Fruit fly (Drosophila melanogaster) whole organism, adult: ENCODE measurements around the gene CG10375.

Source experiments
- CG11617 ChIP-seq: fragments of 200-800 bp; sonication (Bioruptor generic); optimal IDR thresholded peaks from 2 replicates; lab custom pipeline; 2017; ENCODE audit warnings: mild to moderate bottlenecking, missing biosample characterization, missing genetic modification reagents, missing genetic modification characterization
- CG12768 ChIP-seq: fragments of 200-800 bp; sonication (Bioruptor generic); optimal IDR thresholded peaks from 2 replicates; lab custom pipeline; 2017; ENCODE audit warnings: missing biosample characterization, missing genetic modification characterization, mild to moderate bottlenecking, moderate library complexity, missing genetic modification reagents
- CG14711 ChIP-seq: fragments of 200-800 bp; sonication (Bioruptor generic); optimal IDR thresholded peaks from 2 replicates; lab custom pipeline; 2018; ENCODE audit warnings: missing biosample characterization, mild to moderate bottlenecking, missing genetic modification characterization, moderate library complexity
- CG7101 ChIP-seq: fragments of 200-800 bp; sonication (Bioruptor generic); optimal IDR thresholded peaks from 2 replicates; lab custom pipeline; 2018; ENCODE audit warnings: missing biosample characterization, mild to moderate bottlenecking, missing genetic modification characterization, moderate library complexity
- Hr96 ChIP-seq: fragments of 200-800 bp; sonication (Bioruptor generic); optimal IDR thresholded peaks from 2 replicates; lab custom pipeline; 2016; ENCODE audit warnings: missing biosample characterization, missing genetic modification characterization
- Mnt ChIP-seq: fragments of 200-800 bp; sonication (Bioruptor generic); optimal IDR thresholded peaks from 2 replicates; lab custom pipeline; 2016; ENCODE audit warnings: missing biosample characterization, mild to moderate bottlenecking, missing genetic modification characterization
- cic ChIP-seq: fragments of 200-800 bp; sonication (Bioruptor generic); optimal IDR thresholded peaks from 2 replicates; lab custom pipeline; 2017; ENCODE audit warnings: missing biosample characterization, mild to moderate bottlenecking, missing genetic modification characterization, moderate library complexity
- pad ChIP-seq: fragments of 200-800 bp; sonication (Bioruptor generic); optimal IDR thresholded peaks from 3 replicates; lab custom pipeline; 2017; ENCODE audit warnings: missing biosample characterization, missing genetic modification characterization, mild to moderate bottlenecking, moderate library complexity, missing genetic modification reagents

dm6 chr3R:23772808-23773207, 5.3 kb downstream of the CG10375 start, which contains the start of gene tst:
- peak; percentile 88 for TF ChIP-seq CG11617 (GFP tag; lab: Kevin White, UChicago)
- no peak for TF ChIP-seq cic (GFP tag; lab: Kevin White, UChicago)
- peak; percentile 60 for TF ChIP-seq Mnt (GFP tag; lab: Kevin White, UChicago)
- peak; percentile 89 for TF ChIP-seq CG14711 (tag; lab: Kevin White, UChicago)
- TF ChIP-seq pad (GFP tag; lab: Kevin White, UChicago): peak; percentile 69
- TF ChIP-seq CG7101: peak; percentile 93
- TF ChIP-seq Hr96 (GFP tag; lab: Kevin White, UChicago): no peak
- TF ChIP-seq CG12768: peak; percentile 85
